Worm (Caenorhabditis elegans): ENCODE results near the gene C16A11.2.

Gene C16A11.2

ce11 chrII:4277639-4278038, 39.6 kb downstream of the C16A11.2 start:
- TF ChIP-seq zim-3 (tag; optimal IDR thresholded peaks at IDR 0.05) = no peak
- TF ChIP-seq nhr-90 (tag; optimal IDR thresholded peaks at IDR 0.05) = no peak
- TF ChIP-seq hlh-12 (tag; optimal IDR thresholded peaks at IDR 0.05) = no peak
- TF ChIP-seq die-1 (tag; optimal IDR thresholded peaks at IDR 0.05) = no peak
- no peak for TF ChIP-seq ccch-3 (GFP tag; optimal IDR thresholded peaks at IDR 0.05)
- no peak for TF ChIP-seq F37B4.10 (GFP tag; IDR thresholded peaks at IDR 0.05)
- no peak for TF ChIP-seq snpc-4 (GFP tag; optimal IDR thresholded peaks at IDR 0.05)
- no peak for TF ChIP-seq snpc-4 (tag; optimal IDR thresholded peaks at IDR 0.05)
- no peak for TF ChIP-seq madf-6 (GFP tag; IDR thresholded peaks at IDR 0.05)
- TF ChIP-seq dox-1 (GFP tag; IDR thresholded peaks at IDR 0.05) = no peak
- TF ChIP-seq athp-1 (tag; optimal IDR thresholded peaks at IDR 0.05) = no peak
- no peak for TF ChIP-seq let-526 (GFP tag; IDR thresholded peaks at IDR 0.05)

ce11 chrII:4281743-4282142, 43.7 kb downstream of the C16A11.2 start, which contains the start of gene C01F1.5:
TSS of gene C01F1.5 (minus strand) at chrII:4281845.
- TF ChIP-seq lsy-27 (tag; optimal IDR thresholded peaks at IDR 0.05; ENCODE audit: borderline replicate concordance, insufficient read depth) (no peak), snpc-3.4 (tag; optimal IDR thresholded peaks at IDR 0.05) (peak; percentile 5)

ce11 chrII:4284305-4285193, 46.5 kb downstream of the C16A11.2 start:
- no peak for TF ChIP-seq ama-1 (optimal IDR thresholded peaks at IDR 0.05)
- TF ChIP-seq ama-1 (GFP tag; optimal IDR thresholded peaks at IDR 0.05) = no peak
- no peak for TF ChIP-seq F10E7.11 (tag; optimal IDR thresholded peaks at IDR 0.05)
- TF ChIP-seq lin-40 (tag; optimal IDR thresholded peaks at IDR 0.05) = no peak
- TF ChIP-seq dox-1 (GFP tag; IDR thresholded peaks at IDR 0.05) = no peak
- peak; percentile 66; the same call in 1 of the 2 replicates for TF ChIP-seq nfyb-1 (GFP tag; IDR thresholded peaks at IDR 0.05)
- TF ChIP-seq mes-4 (tag; optimal IDR thresholded peaks at IDR 0.05) = no peak
- no peak for TF ChIP-seq nfya-1 (tag; optimal IDR thresholded peaks at IDR 0.05; ENCODE audit: borderline replicate concordance, insufficient read depth)

- TF ChIP-seq nfyb-1 (GFP tag; IDR thresholded peaks at IDR 0.05) = 0 out of 2 replicates have a peak, but pooled peaks have one; percentile 31
- no peak for TF ChIP-seq lin-35 (GFP tag; optimal IDR thresholded peaks at IDR 0.05)
Measured at ce11 chrII:4286921-4287320, 48.9 kb downstream of the C16A11.2 start.

- TF ChIP-seq F49E8.2 (tag; optimal IDR thresholded peaks at IDR 0.05; ENCODE audit: insufficient read depth) = no peak
Measured at ce11 chrII:4288111-4288510, 50.1 kb downstream of the C16A11.2 start, which contains the start of gene C01F1.6. TSS of gene C01F1.6 (minus strand) at chrII:4288211.

ce11 chrII:4288572-4288971, 50.6 kb downstream of the C16A11.2 start:
- TF ChIP-seq lin-26 (GFP tag; IDR thresholded peaks at IDR 0.05) = no peak
- TF ChIP-seq F57C9.4 (tag; optimal IDR thresholded peaks at IDR 0.05) = no peak
- no peak for TF ChIP-seq egrh-3 (GFP tag; IDR thresholded peaks at IDR 0.05)
- TF ChIP-seq repo-1 (tag; optimal IDR thresholded peaks at IDR 0.05) = no peak
- no peak for TF ChIP-seq K11D2.4 (GFP tag; IDR thresholded peaks at IDR 0.05)
- no peak for TF ChIP-seq hrde-1 (tag; optimal IDR thresholded peaks at IDR 0.05; ENCODE audit: borderline replicate concordance)
- no peak for TF ChIP-seq snpc-1.1 (tag; optimal IDR thresholded peaks at IDR 0.05; ENCODE audit: insufficient read depth)
- TF ChIP-seq chd-7 (tag; optimal IDR thresholded peaks at IDR 0.05) = no peak
- no peak for TF ChIP-seq cebp-1 (GFP tag; IDR thresholded peaks at IDR 0.05)
- no peak for TF ChIP-seq cebp-1 (tag; optimal IDR thresholded peaks at IDR 0.05)
- no peak for TF ChIP-seq nfyb-1 (GFP tag; IDR thresholded peaks at IDR 0.05)
- TF ChIP-seq Y95B8A.8 (GFP tag; IDR thresholded peaks at IDR 0.05) = no peak
- TF ChIP-seq F57A8.1 (GFP tag; optimal IDR thresholded peaks at IDR 0.05) = no peak
- TF ChIP-seq efl-1 (GFP tag; optimal IDR thresholded peaks at IDR 0.05) = no peak
- TF ChIP-seq Y53F4B.3 (GFP tag; IDR thresholded peaks at IDR 0.05) = no peak

Measured in whole organism, young adult.